Fruit fly (Drosophila melanogaster) whole organism: ENCODE results near the gene CG12811.

Source experiments
- CG8478 ChIP-seq: fragments of >200 bp; optimal IDR thresholded peaks from 2 replicates; lab custom pipeline; 2018; ENCODE audit warnings: inconsistent platforms
- psq ChIP-seq: fragments of >200 bp; optimal IDR thresholded peaks from 2 replicates; lab custom pipeline; 2017
- usp ChIP-seq: fragments of >200 bp; optimal IDR thresholded peaks from 2 replicates; lab custom pipeline; 2017; ENCODE audit warnings: missing biosample characterization, missing genetic modification characterization, mixed read lengths

- TF ChIP-seq CG8478 (no peak), usp (GFP tag; lab: Kevin White, UChicago) (no peak), psq (lab: Kevin White, UChicago) (no peak)
Observed at dm6 chr3R:10028378-10028777, 20.2 kb downstream of the CG12811 start.
